Fruit fly (Drosophila melanogaster): ENCODE results near the gene mxt.

DNA sequence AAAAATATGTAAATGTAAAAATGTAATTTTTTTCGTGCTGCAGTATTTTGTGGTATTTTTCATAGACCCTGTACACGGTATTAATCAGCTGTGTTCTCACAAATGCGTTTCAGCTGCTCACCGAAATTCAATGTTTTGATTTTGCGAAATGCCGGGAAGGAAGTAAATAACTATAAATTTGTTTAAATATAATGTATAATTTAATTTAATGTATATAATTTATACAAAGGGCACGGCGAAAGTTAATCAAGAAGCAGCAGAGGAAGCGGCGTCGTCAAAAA is 52.6 kb downstream of the mxt start, which contains the start of gene CG3294:
- TF ChIP-seq CG8478 (optimal IDR thresholded peaks at IDR 0.05) (no peak), CTCF (optimal IDR thresholded peaks at IDR 0.05) (no peak)

Measured in S2 (cell line).